Worm (Caenorhabditis elegans): ENCODE data around the gene syx-4.

DNA sequence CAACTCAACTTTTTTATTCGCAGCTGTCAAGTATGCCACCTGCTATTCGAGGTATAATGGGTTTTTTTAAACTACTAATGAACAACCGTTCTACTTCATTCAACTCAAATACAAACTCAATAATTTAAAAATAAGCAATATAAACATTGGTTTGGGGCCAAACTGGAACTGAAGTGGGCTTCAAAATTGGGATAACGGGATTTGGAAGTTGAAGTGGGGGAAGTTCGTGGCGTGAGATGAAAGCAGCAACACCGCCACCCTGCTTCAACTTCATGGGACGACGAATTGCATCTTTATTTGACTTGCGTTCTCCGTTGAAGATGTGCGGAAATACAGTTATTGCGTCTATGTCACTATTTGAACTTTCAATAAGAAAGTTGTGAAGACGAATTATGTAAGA is 21.4 kb downstream of the syx-4 start:
- TF ChIP-seq dao-5 (tag; optimal IDR thresholded peaks at IDR 0.05) (no peak), him-1 (tag; optimal IDR thresholded peaks at IDR 0.05) (no peak)
